Worm (Caenorhabditis elegans): ENCODE results near the gene dmd-8.

Gene dmd-8

DNA sequence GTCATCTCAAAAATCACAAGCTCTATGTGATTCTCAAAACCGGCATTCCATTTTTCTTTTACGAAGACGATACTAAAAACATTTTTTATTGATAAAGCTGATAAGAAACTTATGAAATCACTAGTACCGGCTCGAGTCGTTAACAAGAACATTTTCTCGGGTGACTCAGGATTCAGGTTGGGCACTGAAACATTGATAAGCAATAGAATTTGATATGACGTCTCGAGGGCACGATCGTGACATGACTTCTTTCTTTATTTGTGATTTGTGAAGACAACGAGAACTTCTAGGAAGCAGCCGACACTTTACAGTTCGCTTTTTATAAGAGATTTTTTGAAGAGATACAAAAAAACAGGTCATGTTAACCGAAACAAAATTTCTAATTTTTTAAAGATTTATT lies 2.5 kb downstream of the dmd-8 start:
- no peak for TF ChIP-seq nhr-129 (tag; optimal IDR thresholded peaks at IDR 0.05)
- TF ChIP-seq unc-62 (GFP tag; optimal IDR thresholded peaks at IDR 0.05) = no peak
- peak; percentile 29 for TF ChIP-seq crh-2 (tag; optimal IDR thresholded peaks at IDR 0.05)
- peak; percentile 12 for TF ChIP-seq F13H6.1 (tag; optimal IDR thresholded peaks at IDR 0.05)
- peak; percentile 99 for TF ChIP-seq fos-1 (tag; optimal IDR thresholded peaks at IDR 0.05)
- no peak for TF ChIP-seq R02D3.7 (tag; optimal IDR thresholded peaks at IDR 0.05)
- TF ChIP-seq nhr-11 (tag; optimal IDR thresholded peaks at IDR 0.05) = no peak
- TF ChIP-seq gmeb-1 (tag; optimal IDR thresholded peaks at IDR 0.05) = peak; percentile 32
- peak; percentile 89 for TF ChIP-seq sma-9 (GFP tag; optimal IDR thresholded peaks at IDR 0.05)
- no peak for TF ChIP-seq sma-9 (tag; optimal IDR thresholded peaks at IDR 0.05)
- no peak for TF ChIP-seq ztf-4 (tag; optimal IDR thresholded peaks at IDR 0.05)
- TF ChIP-seq lin-39 (tag; optimal IDR thresholded peaks at IDR 0.05) = no peak

DNA sequence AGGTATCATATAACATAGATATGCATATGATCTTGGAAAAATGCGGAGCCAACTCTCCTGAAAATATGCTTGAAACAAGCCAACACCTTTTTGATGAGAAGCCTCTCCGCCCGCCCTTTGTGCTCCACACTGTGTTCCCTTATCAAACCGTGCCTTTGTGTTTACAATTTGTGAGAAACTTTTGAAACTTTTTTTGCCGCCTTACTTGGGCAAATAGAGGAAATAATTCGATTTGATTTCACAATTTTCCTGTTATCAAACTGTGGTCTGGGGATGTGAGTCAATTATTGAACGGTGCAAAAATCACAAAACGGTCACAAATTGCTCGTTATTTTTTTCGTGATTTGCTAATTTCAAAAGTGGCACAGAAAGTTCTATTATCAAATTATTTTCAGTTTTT lies 3.7 kb downstream of the dmd-8 start:
- TF ChIP-seq sma-9 (GFP tag; optimal IDR thresholded peaks at IDR 0.05) (peak; percentile 54), sma-9 (tag; optimal IDR thresholded peaks at IDR 0.05) (no peak), F13H6.1 (tag; optimal IDR thresholded peaks at IDR 0.05) (peak; percentile 44), alr-1 (tag; optimal IDR thresholded peaks at IDR 0.05) (no peak), nhr-12 (tag; optimal IDR thresholded peaks at IDR 0.05) (no peak), gmeb-1 (tag; optimal IDR thresholded peaks at IDR 0.05) (peak; percentile 6), elt-3 (tag; optimal IDR thresholded peaks at IDR 0.05) (no peak), crh-2 (tag; optimal IDR thresholded peaks at IDR 0.05) (peak; percentile 54), mbf-1 (tag; optimal IDR thresholded peaks at IDR 0.05) (no peak), nhr-129 (tag; optimal IDR thresholded peaks at IDR 0.05) (no peak), fos-1 (tag; optimal IDR thresholded peaks at IDR 0.05) (peak; percentile 97)

DNA sequence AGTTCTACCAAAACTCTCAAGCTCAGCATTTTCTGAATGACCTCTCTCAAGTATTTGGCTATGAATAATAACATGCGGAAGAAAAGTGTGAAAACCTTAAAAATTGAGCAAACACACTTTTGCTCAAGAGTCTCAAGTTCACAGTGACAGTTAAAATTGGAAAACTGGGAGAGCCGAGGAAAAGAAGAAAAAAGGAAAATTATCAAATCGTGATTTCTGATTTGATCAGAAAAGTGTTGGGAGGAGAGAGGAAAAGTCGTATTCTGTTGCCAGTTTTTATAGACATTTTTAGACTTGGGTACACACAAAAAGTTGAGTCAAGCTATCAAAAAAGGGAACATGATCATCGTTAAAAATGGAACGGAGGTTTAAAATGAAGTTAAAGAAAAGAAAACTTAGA lies 5.0 kb downstream of the dmd-8 start:
- TF ChIP-seq blmp-1 (tag; optimal IDR thresholded peaks at IDR 0.05; ENCODE audit: insufficient read depth) = no peak
- peak; percentile 56 for TF ChIP-seq fos-1 (tag; optimal IDR thresholded peaks at IDR 0.05)

DNA sequence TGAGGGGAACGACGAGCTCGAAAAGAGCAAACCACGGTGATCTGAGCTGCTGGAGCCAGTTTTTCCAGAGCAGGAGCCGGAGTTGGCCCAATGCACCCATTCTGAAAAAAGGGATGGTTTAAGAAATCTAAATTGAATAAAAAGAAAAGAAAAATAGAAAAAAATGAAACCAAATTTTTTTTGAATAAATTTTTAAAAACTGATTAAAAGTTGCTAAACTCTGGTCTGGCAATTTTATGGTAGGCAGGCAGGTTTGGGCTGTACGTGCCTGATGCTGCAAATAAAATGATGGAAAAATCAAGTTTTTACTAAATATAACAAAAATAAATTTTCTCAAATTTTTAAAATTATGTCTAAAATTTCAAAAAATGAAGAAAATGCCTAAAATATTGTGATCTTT lies 5.6 kb downstream of the dmd-8 start, which contains the start of gene abt-4:
abt-4 (minus strand) TSS at position 101 of the 400 bp plus-strand sequence.
- TF ChIP-seq unc-55 (GFP tag; optimal IDR thresholded peaks at IDR 0.05) (no peak), sma-3 (GFP tag; optimal IDR thresholded peaks at IDR 0.05) (no peak), nhr-129 (tag; optimal IDR thresholded peaks at IDR 0.05) (no peak), elt-3 (tag; optimal IDR thresholded peaks at IDR 0.05) (no peak), C34F6.9 (tag; optimal IDR thresholded peaks at IDR 0.05) (no peak), R02D3.7 (tag; optimal IDR thresholded peaks at IDR 0.05) (no peak), mbf-1 (tag; optimal IDR thresholded peaks at IDR 0.05) (no peak), lin-39 (tag; optimal IDR thresholded peaks at IDR 0.05) (no peak), crh-2 (tag; optimal IDR thresholded peaks at IDR 0.05) (no peak), zag-1 (tag; optimal IDR thresholded peaks at IDR 0.05) (no peak), ztf-11 (tag; optimal IDR thresholded peaks at IDR 0.05) (no peak), nhr-11 (tag; optimal IDR thresholded peaks at IDR 0.05) (no peak), lin-13 (GFP tag; optimal IDR thresholded peaks at IDR 0.05) (no peak), gmeb-1 (tag; optimal IDR thresholded peaks at IDR 0.05) (no peak)

- TF ChIP-seq peb-1 (tag; optimal IDR thresholded peaks at IDR 0.05) (no peak), dmd-4 (tag; optimal IDR thresholded peaks at IDR 0.05) (no peak), nhr-11 (tag; optimal IDR thresholded peaks at IDR 0.05) (no peak), unc-62 (GFP tag; optimal IDR thresholded peaks at IDR 0.05) (no peak), mbf-1 (tag; optimal IDR thresholded peaks at IDR 0.05) (no peak), ztf-11 (tag; optimal IDR thresholded peaks at IDR 0.05) (no peak), zag-1 (tag; optimal IDR thresholded peaks at IDR 0.05) (no peak)
These were observed 16.2 kb downstream of the dmd-8 start for ce11 chrV:320009-320408.

DNA sequence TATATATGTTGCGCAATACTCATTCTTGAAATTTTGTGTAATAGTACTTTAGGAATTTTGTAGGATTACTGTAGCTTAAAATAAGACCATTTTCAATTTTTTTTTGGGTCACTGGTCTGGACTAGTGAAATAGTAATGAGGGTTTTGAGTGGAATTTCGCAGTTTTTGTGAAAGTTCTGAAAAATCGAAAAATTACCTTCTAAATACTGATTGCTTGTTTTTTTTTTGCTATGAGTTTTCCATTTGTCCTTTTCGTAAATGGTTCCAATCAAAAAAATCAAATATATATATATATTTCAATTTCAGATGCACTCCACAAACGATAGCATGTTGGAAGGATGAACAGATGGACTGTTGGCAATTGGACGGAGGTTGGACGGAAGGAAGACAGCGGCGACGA lies 23.8 kb downstream of the dmd-8 start, which contains the start of gene nhr-15:
nhr-15 (plus strand) TSS at position 301 of the 400 bp plus-strand sequence.
- TF ChIP-seq mbf-1 (tag; optimal IDR thresholded peaks at IDR 0.05) (no peak), unc-39 (tag; optimal IDR thresholded peaks at IDR 0.05) (no peak), F13H6.1 (tag; optimal IDR thresholded peaks at IDR 0.05) (no peak), mab-5 (tag; optimal IDR thresholded peaks at IDR 0.05) (no peak), ztf-11 (tag; optimal IDR thresholded peaks at IDR 0.05) (no peak), ama-1 (optimal IDR thresholded peaks at IDR 0.05) (no peak), nhr-21 (tag; optimal IDR thresholded peaks at IDR 0.05) (no peak), blmp-1 (tag; optimal IDR thresholded peaks at IDR 0.05; ENCODE audit: insufficient read depth) (no peak), elt-1 (tag; optimal IDR thresholded peaks at IDR 0.05) (no peak), unc-62 (GFP tag; optimal IDR thresholded peaks at IDR 0.05) (no peak)
